Worm (Caenorhabditis elegans) whole organism, mixed stage, embryonic: ENCODE measurements around the gene col-139.

ENCODE experiments used
- M03D4.4 ChIP-seq: sonication (generic microtip); optimal IDR thresholded peaks from 2 replicates; lab custom pipeline; 2017; ENCODE audit warnings: mild to moderate bottlenecking, missing genetic modification characterization, missing compliant biosample characterization
- bed-3 ChIP-seq: fragments of 200-800 bp; sonication (Bioruptor generic); optimal IDR thresholded peaks from 3 replicates; lab custom pipeline; 2018; ENCODE audit warnings: mild to moderate bottlenecking, missing genetic modification characterization, moderate library complexity, missing compliant biosample characterization
- blmp-1 ChIP-seq: fragments of 150-350 bp; optimal IDR thresholded peaks from 2 replicates; lab custom pipeline; 2014; ENCODE audit warnings: missing biosample characterization, missing genetic modification characterization
- ceh-43 ChIP-seq: fragments of 200-800 bp; sonication (Bioruptor generic); optimal IDR thresholded peaks from 2 replicates; lab custom pipeline; 2018; ENCODE audit warnings: mild to moderate bottlenecking, missing genetic modification characterization, moderate library complexity, missing compliant biosample characterization
- ceh-83 ChIP-seq: fragments of 200-800 bp; sonication (Bioruptor generic); optimal IDR thresholded peaks from 2 replicates; lab custom pipeline; 2018; ENCODE audit warnings: mild to moderate bottlenecking, missing genetic modification characterization, missing compliant biosample characterization
- drap-1 ChIP-seq: fragments of 200-800 bp; sonication (Bioruptor generic); optimal IDR thresholded peaks from 3 replicates; lab custom pipeline; 2018; ENCODE audit warnings: mild to moderate bottlenecking, missing genetic modification characterization, missing compliant biosample characterization
- elt-1 ChIP-seq: sonication (generic microtip); optimal IDR thresholded peaks from 2 replicates; lab custom pipeline; 2017; ENCODE audit warnings: missing genetic modification characterization, mild to moderate bottlenecking, missing compliant biosample characterization, antibody characterized with exemption, moderate library complexity, borderline replicate concordance; ENCODE audit not compliant: insufficient read depth
- elt-3 ChIP-seq: fragments of 150-350 bp; optimal IDR thresholded peaks from 2 replicates; lab custom pipeline; 2014; ENCODE audit warnings: missing biosample characterization, missing genetic modification characterization
- flh-1 ChIP-seq: fragments of 200-800 bp; sonication (Bioruptor generic); optimal IDR thresholded peaks from 2 replicates; lab custom pipeline; 2018; ENCODE audit warnings: mild to moderate bottlenecking, missing genetic modification characterization, moderate library complexity, missing compliant biosample characterization
- ham-2 ChIP-seq: fragments of 200-800 bp; sonication (Bioruptor generic); optimal IDR thresholded peaks from 2 replicates; lab custom pipeline; 2018; ENCODE audit warnings: mild to moderate bottlenecking, missing genetic modification characterization, missing compliant biosample characterization
- hlh-1 ChIP-seq: fragments of 150-350 bp; optimal IDR thresholded peaks from 2 replicates; lab custom pipeline; 2014; ENCODE audit warnings: missing biosample characterization, missing genetic modification reagents, missing genetic modification characterization
- lin-13 ChIP-seq: fragments of 150-350 bp; optimal IDR thresholded peaks from 2 replicates; lab custom pipeline; 2014; ENCODE audit warnings: missing biosample characterization, missing genetic modification characterization
- lin-32 ChIP-seq: fragments of 200-800 bp; sonication (Bioruptor generic); optimal IDR thresholded peaks from 2 replicates; lab custom pipeline; 2018; ENCODE audit warnings: mild to moderate bottlenecking, missing genetic modification characterization, missing compliant biosample characterization
- lsy-2 ChIP-seq: fragments of 150-350 bp; optimal IDR thresholded peaks from 2 replicates; lab custom pipeline; 2014; ENCODE audit warnings: missing biosample characterization, missing genetic modification characterization
- mab-5 ChIP-seq: fragments of 150-350 bp; optimal IDR thresholded peaks from 2 replicates; lab custom pipeline; 2014; ENCODE audit warnings: missing biosample characterization, missing genetic modification characterization
- mep-1 ChIP-seq: fragments of 150-350 bp; optimal IDR thresholded peaks from 2 replicates; lab custom pipeline; 2017; ENCODE audit warnings: missing biosample characterization, missing genetic modification reagents, missing genetic modification characterization, inconsistent platforms
- mls-2 ChIP-seq: sonication (generic microtip); optimal IDR thresholded peaks from 2 replicates; lab custom pipeline; 2016; ENCODE audit warnings: mild to moderate bottlenecking, missing genetic modification characterization, moderate library complexity, missing compliant biosample characterization
- nhr-12 ChIP-seq: fragments of 150-350 bp; optimal IDR thresholded peaks from 2 replicates; lab custom pipeline; 2014; ENCODE audit warnings: missing biosample characterization, missing genetic modification characterization
- nhr-28 ChIP-seq: fragments of 150-350 bp; optimal IDR thresholded peaks from 2 replicates; lab custom pipeline; 2014; ENCODE audit warnings: missing biosample characterization, missing genetic modification characterization
- nhr-76 ChIP-seq: sonication (generic microtip); optimal IDR thresholded peaks from 2 replicates; lab custom pipeline; 2017; ENCODE audit warnings: missing biosample characterization, missing genetic modification characterization
- pha-4 ChIP-seq: fragments of 150-350 bp; optimal IDR thresholded peaks from 2 replicates; lab custom pipeline; 2018; ENCODE audit warnings: missing biosample characterization, missing genetic modification reagents, missing genetic modification characterization
- sem-2 ChIP-seq: fragments of 200-800 bp; sonication (Bioruptor generic); optimal IDR thresholded peaks from 2 replicates; lab custom pipeline; 2018; ENCODE audit warnings: mild to moderate bottlenecking, missing genetic modification characterization, missing compliant biosample characterization
- sptf-1 ChIP-seq: sonication (generic microtip); optimal IDR thresholded peaks from 2 replicates; lab custom pipeline; 2017; ENCODE audit warnings: mild to moderate bottlenecking, missing genetic modification characterization, moderate library complexity, missing compliant biosample characterization
- tbx-8 ChIP-seq: fragments of 200-800 bp; sonication (Bioruptor generic); optimal IDR thresholded peaks from 2 replicates; lab custom pipeline; 2018; ENCODE audit warnings: mild to moderate bottlenecking, missing genetic modification characterization, moderate library complexity, missing compliant biosample characterization
- unc-120 ChIP-seq: sonication (generic microtip); optimal IDR thresholded peaks from 2 replicates; lab custom pipeline; 2017; ENCODE audit warnings: missing genetic modification characterization, missing compliant biosample characterization; ENCODE audit not compliant: poor library complexity, severe bottlenecking
- unc-39 ChIP-seq: fragments of 150-350 bp; optimal IDR thresholded peaks from 2 replicates; lab custom pipeline; 2014; ENCODE audit warnings: missing biosample characterization, missing genetic modification characterization
- unc-62 ChIP-seq: fragments of 150-350 bp; optimal IDR thresholded peaks from 2 replicates; lab custom pipeline; 2014; ENCODE audit warnings: missing biosample characterization, missing genetic modification reagents, missing genetic modification characterization
- ztf-11 ChIP-seq: fragments of 150-350 bp; optimal IDR thresholded peaks from 2 replicates; lab custom pipeline; 2014; ENCODE audit warnings: missing biosample characterization, missing genetic modification characterization

Gene col-139

ce11 chrV:4672487-4672886 lies 18.7 kb upstream of the col-139 start, which contains the start of gene K03B4.9:
K03B4.9 (minus strand) TSS chrV:4672587.
- no peak for TF ChIP-seq hlh-1
- TF ChIP-seq nhr-28 = no peak
- no peak for TF ChIP-seq blmp-1 (tag; lab: Kevin White, UChicago)
- TF ChIP-seq unc-120 = no peak
- no peak for TF ChIP-seq ceh-43 (GFP tag; lab: Kevin White, UChicago)
- no peak for TF ChIP-seq elt-1 (tag; lab: Kevin White, UChicago)
- TF ChIP-seq ceh-83 (GFP tag; lab: Kevin White, UChicago) = no peak
- TF ChIP-seq mls-2 (tag; lab: Kevin White, UChicago) = no peak
- TF ChIP-seq unc-62 (GFP tag; lab: Kevin White, UChicago) = no peak
- TF ChIP-seq lin-32 = no peak

ce11 chrV:4668636-4669035 lies 14.9 kb upstream of the col-139 start, which contains the start of gene srx-77:
srx-77 (minus strand) TSS chrV:4668736.
- no peak for TF ChIP-seq pha-4
- TF ChIP-seq lin-13 (tag; lab: Kevin White, UChicago) = no peak
- TF ChIP-seq hlh-1 = no peak
- TF ChIP-seq nhr-12 (tag; lab: Kevin White, UChicago) = no peak
- no peak for TF ChIP-seq ceh-43 (GFP tag; lab: Kevin White, UChicago)
- TF ChIP-seq bed-3 = no peak
- no peak for TF ChIP-seq lsy-2 (tag; lab: Kevin White, UChicago)
- no peak for TF ChIP-seq blmp-1 (tag; lab: Kevin White, UChicago)
- no peak for TF ChIP-seq mep-1 (tag; lab: Kevin White, UChicago)
- no peak for TF ChIP-seq flh-1 (GFP tag; lab: Kevin White, UChicago)
- no peak for TF ChIP-seq mab-5
- no peak for TF ChIP-seq elt-1 (tag; lab: Kevin White, UChicago)

DNA sequence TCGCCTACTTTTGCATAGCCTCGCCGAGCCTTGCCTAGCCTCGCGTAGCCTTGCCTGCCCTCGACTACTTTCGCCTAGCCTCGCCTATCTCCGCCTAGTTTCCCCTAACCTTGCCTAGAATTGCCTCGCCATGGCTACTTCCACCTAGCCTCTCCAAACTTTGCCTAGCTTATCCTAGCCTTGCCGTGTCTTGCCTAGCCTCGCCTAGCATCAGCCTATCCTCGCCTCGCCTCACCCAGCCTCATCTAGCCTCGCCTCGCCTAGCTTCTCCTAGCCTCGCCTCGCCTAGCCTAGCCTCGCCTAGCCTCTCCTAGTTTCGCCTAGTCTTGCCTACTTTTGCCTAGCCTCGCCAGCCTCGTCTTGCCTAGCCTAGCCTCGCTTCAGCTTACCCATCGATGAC lies 13.3 kb upstream of the col-139 start:
- TF ChIP-seq ztf-11 (tag; lab: Kevin White, UChicago) (no peak), pha-4 (no peak), ham-2 (GFP tag; lab: Kevin White, UChicago) (peak; percentile 54), unc-39 (tag; lab: Kevin White, UChicago) (no peak)
- TF ChIP-seq, all 35 proteins: peak for 1

DNA sequence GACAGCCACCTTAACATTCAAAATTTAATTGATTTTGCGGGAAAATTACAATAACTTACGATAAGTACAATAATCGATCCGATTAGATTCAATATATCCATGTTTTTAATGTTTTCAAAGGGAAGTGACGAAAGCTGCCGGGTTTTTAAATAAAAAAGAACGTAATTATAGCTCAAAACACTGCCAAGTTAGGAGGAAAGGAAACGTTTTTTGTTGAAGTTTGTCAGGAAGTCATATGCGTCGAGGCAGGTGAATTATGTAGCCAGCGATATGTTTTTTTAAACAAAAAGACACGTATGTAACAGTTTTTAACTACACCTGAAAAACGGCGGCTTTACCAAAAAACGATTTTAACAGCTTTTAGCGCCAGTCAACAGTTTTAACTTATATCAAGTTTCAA lies 11.9 kb upstream of the col-139 start, which contains the start of gene srx-73:
Gene srx-73 (minus strand): TSS at position 101 of the 400 bp plus-strand sequence.
- TF ChIP-seq elt-1 (tag; lab: Kevin White, UChicago) = no peak
- no peak for TF ChIP-seq drap-1 (GFP tag; lab: Kevin White, UChicago)
- no peak for TF ChIP-seq lin-13 (tag; lab: Kevin White, UChicago)
- no peak for TF ChIP-seq unc-39 (tag; lab: Kevin White, UChicago)
- no peak for TF ChIP-seq ztf-11 (tag; lab: Kevin White, UChicago)
- no peak for TF ChIP-seq bed-3
- TF ChIP-seq nhr-76 (tag; lab: Kevin White, UChicago) = no peak
- no peak for TF ChIP-seq mab-5
- no peak for TF ChIP-seq ham-2 (GFP tag; lab: Kevin White, UChicago)
- TF ChIP-seq hlh-1 = no peak
- no peak for TF ChIP-seq elt-3 (tag; lab: Kevin White, UChicago)
- TF ChIP-seq blmp-1 (tag; lab: Kevin White, UChicago) = no peak
- no peak for TF ChIP-seq ceh-43 (GFP tag; lab: Kevin White, UChicago)
- no peak for TF ChIP-seq pha-4
- no peak for TF ChIP-seq lsy-2 (tag; lab: Kevin White, UChicago)
- TF ChIP-seq sptf-1 (tag; lab: Kevin White, UChicago) = no peak
- TF ChIP-seq nhr-12 (tag; lab: Kevin White, UChicago) = no peak
- TF ChIP-seq nhr-28 = no peak
- no peak for TF ChIP-seq M03D4.4 (tag; lab: Kevin White, UChicago)

- TF ChIP-seq sem-2 (GFP tag; lab: Kevin White, UChicago) = no peak
- TF ChIP-seq nhr-12 (tag; lab: Kevin White, UChicago) = no peak
- no peak for TF ChIP-seq nhr-28
- no peak for TF ChIP-seq ceh-43 (GFP tag; lab: Kevin White, UChicago)
- TF ChIP-seq drap-1 (GFP tag; lab: Kevin White, UChicago) = no peak
- TF ChIP-seq unc-120 = no peak
- TF ChIP-seq blmp-1 (tag; lab: Kevin White, UChicago) = no peak
- no peak for TF ChIP-seq flh-1 (GFP tag; lab: Kevin White, UChicago)
- no peak for TF ChIP-seq hlh-1
- no peak for TF ChIP-seq unc-39 (tag; lab: Kevin White, UChicago)
- no peak for TF ChIP-seq elt-3 (tag; lab: Kevin White, UChicago)
- no peak for TF ChIP-seq ztf-11 (tag; lab: Kevin White, UChicago)
- TF ChIP-seq lin-32 = no peak
- no peak for TF ChIP-seq ham-2 (GFP tag; lab: Kevin White, UChicago)
- no peak for TF ChIP-seq tbx-8 (GFP tag; lab: Kevin White, UChicago)
Observed at ce11 chrV:4662400-4662799, 8.6 kb upstream of the col-139 start, which contains the start of gene srx-74. srx-74 (minus strand) TSS chrV:4662500.
